Worm (Caenorhabditis elegans): ENCODE measurements around the gene F01F1.2.
A peak's percentile ranks its signal among the peaks of the same experiment; 100 is the strongest.

- TF ChIP-seq zag-1 (tag; optimal IDR thresholded peaks at IDR 0.05) (no peak), lin-39 (tag; optimal IDR thresholded peaks at IDR 0.05) (no peak), ztf-11 (tag; optimal IDR thresholded peaks at IDR 0.05) (no peak), lin-13 (GFP tag; optimal IDR thresholded peaks at IDR 0.05) (no peak), ceh-82 (tag; optimal IDR thresholded peaks at IDR 0.05) (no peak), elt-3 (tag; optimal IDR thresholded peaks at IDR 0.05) (no peak), ztf-4 (tag; optimal IDR thresholded peaks at IDR 0.05) (no peak), nhr-12 (tag; optimal IDR thresholded peaks at IDR 0.05) (no peak), egl-27 (tag; optimal IDR thresholded peaks at IDR 0.05) (no peak), ama-1 (optimal IDR thresholded peaks at IDR 0.05) (peak; percentile 21), R02D3.7 (tag; optimal IDR thresholded peaks at IDR 0.05) (no peak), blmp-1 (tag; optimal IDR thresholded peaks at IDR 0.05; ENCODE audit: insufficient read depth) (no peak), sem-4 (tag; optimal IDR thresholded peaks at IDR 0.05) (no peak)
Observed at ce11 chrIII:5906059-5906458, 27.7 kb downstream of the F01F1.2 start, which contains the start of gene dpff-1.
